Worm (Caenorhabditis elegans): ENCODE data around the gene dhs-25.

Gene dhs-25

DNA sequence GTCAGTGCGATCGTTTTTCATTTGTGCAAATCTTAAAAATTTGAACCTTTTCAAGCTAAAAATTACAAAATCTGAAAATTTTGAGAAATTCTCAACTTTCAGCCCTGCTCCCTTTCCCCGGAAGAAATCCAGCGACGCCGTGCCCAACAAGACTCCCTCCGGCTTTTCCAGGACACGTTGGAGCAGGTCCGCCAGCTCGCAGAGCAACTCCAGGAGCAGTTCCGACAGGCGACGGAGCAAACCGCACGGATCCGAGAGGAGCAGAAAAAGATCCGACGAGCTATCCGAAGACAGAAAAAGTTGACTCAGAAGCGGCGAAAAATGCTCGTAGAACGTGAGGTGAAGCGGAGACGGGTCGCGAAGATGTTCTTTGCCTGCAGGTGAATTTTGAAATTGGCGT, 35.1 kb upstream of the dhs-25 start:
- no peak for TF ChIP-seq saeg-2 (GFP tag; IDR thresholded peaks at IDR 0.05)
- TF ChIP-seq set-16 (GFP tag; IDR thresholded peaks at IDR 0.05): peak; percentile 93

DNA sequence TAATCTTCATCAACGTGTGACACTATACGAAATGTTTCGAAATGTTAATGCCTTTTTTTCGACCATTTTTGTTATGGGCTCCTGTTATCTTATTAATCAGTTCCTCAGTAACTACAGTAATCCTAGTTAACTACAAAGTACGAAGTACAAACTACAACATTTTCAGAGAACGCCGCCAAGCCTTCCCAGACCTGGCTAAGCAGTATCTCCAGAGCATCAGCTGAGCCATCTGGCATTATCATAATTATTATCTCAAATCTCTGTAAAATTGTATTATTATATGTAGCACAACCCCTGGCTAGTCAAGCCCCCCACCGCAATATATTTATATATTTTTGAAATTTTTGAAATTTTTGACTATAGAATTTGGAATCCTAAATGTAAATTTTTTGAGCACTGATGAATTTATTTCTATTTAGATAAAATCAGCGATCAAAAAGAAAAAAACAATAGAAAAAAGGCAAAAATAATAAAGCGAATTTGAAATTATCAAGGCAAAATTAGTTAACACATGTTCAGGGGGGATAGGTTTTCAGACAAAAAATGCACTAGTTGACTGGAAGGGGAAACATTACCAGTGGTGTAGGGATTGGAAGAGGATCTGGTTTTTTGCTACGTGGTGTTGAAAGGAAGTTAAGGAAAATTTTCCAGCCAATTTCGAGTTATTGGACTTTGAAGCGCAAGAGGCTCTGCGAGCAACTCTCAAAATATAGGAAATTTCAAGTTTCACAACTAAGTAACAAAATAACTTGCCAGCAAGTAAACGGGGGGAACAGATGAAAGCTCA, 34.3 kb upstream of the dhs-25 start:
- TF ChIP-seq pha-4 (GFP tag; IDR thresholded peaks at IDR 0.05) (peak; percentile 7; the same call in 1 of the 2 replicates), pha-4 (tag; optimal IDR thresholded peaks at IDR 0.05) (no peak), lsy-2 (tag; optimal IDR thresholded peaks at IDR 0.05) (peak in 1 of 2 experiments; percentile 43), egl-43 (GFP tag; IDR thresholded peaks at IDR 0.05) (peak; percentile 5; the same call in 1 of the 2 replicates), daf-19 (GFP tag; conservative IDR thresholded peaks at IDR 0.05) (0 out of 2 replicates have a peak, but pooled peaks have one; percentile 73), duxl-1 (tag; optimal IDR thresholded peaks at IDR 0.05; ENCODE audit: poor library complexity) (peak; percentile 29), nhr-11 (tag; optimal IDR thresholded peaks at IDR 0.05) (no peak), ama-1 (optimal IDR thresholded peaks at IDR 0.05) (peak; percentile 7), aha-1 (tag) (peak; percentile 75), arid-1 (GFP tag; conservative IDR thresholded peaks at IDR 0.05) (peak; percentile 51; the same call in 1 of the 2 replicates), spr-3 (GFP tag; optimal IDR thresholded peaks at IDR 0.05) (peak; percentile 12), Y5F2A.4 (GFP tag; optimal IDR thresholded peaks at IDR 0.05) (no peak), F44E2.7 (GFP tag; IDR thresholded peaks at IDR 0.05) (0 out of 2 replicates have a peak, but pooled peaks have one; percentile 40), fkh-10 (GFP tag; optimal IDR thresholded peaks at IDR 0.05) (no peak), lin-39 (tag; optimal IDR thresholded peaks at IDR 0.05) (no peak), hif-1 (tag; optimal IDR thresholded peaks at IDR 0.05) (peak in 1 of 2 experiments; percentile 6), mep-1 (tag; optimal IDR thresholded peaks at IDR 0.05) (peak; percentile 36), sdz-12 (GFP tag; optimal IDR thresholded peaks at IDR 0.05) (peak; percentile 22), D1046.2 (GFP tag; IDR thresholded peaks at IDR 0.05) (0 out of 2 replicates have a peak, but pooled peaks have one; percentile 35), daf-8 (GFP tag; IDR thresholded peaks at IDR 0.05) (no peak), T26A8.4 (GFP tag; IDR thresholded peaks at IDR 0.05) (peak; percentile 22)

DNA sequence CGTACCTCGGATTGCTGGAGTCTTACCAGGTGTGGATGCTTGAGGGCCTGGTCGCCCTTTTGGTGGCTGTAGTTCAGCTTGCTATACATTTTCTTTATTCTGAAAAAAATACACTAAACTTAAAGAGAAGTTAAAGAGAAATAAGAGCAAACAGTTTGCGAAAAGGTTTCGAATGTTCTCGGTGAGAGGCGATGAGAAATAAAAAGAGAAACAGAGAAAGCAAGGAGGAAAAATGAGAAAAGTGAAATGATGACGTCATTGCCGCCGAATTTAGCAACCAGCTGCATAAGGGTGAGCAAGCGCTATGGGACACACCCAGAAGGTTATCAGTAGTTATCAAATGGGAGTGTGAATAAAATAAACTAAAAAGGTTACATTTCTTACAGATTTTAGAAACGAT, 32.6 kb upstream of the dhs-25 start, which contains the start of gene cebp-1:
TSS of gene cebp-1 (minus strand) at position 99 of the 400 bp plus-strand sequence.
- TF ChIP-seq madf-9 (GFP tag; conservative IDR thresholded peaks at IDR 0.05) (no peak), cey-2 (tag; optimal IDR thresholded peaks at IDR 0.05; ENCODE audit: borderline replicate concordance, insufficient read depth) (no peak), Y48G9A.11 (GFP tag; IDR thresholded peaks at IDR 0.05) (no peak), hlh-30 (tag; optimal IDR thresholded peaks at IDR 0.05; ENCODE audit: insufficient read depth) (peak; percentile 38), rbr-2 (tag; optimal IDR thresholded peaks at IDR 0.05) (no peak), dmd-6 (GFP tag; IDR thresholded peaks at IDR 0.05) (peak; percentile 59), dve-1 (tag; optimal IDR thresholded peaks at IDR 0.05; ENCODE audit: insufficient read depth) (peak; percentile 56), hmg-1.1 (GFP tag; IDR thresholded peaks at IDR 0.05) (no peak), nhr-6 (tag; optimal IDR thresholded peaks at IDR 0.05) (no peak), egl-43 (GFP tag; IDR thresholded peaks at IDR 0.05) (no peak), T26A8.4 (GFP tag; IDR thresholded peaks at IDR 0.05) (no peak), mdl-1 (tag; optimal IDR thresholded peaks at IDR 0.05) (no peak), aha-1 (tag) (peak; percentile 4), fkh-10 (GFP tag; optimal IDR thresholded peaks at IDR 0.05) (no peak), daf-16 (GFP tag; optimal IDR thresholded peaks at IDR 0.05) (no peak), daf-16 (tag; optimal IDR thresholded peaks at IDR 0.05) (peak; percentile 67), F44E2.7 (GFP tag; IDR thresholded peaks at IDR 0.05) (no peak), snpc-4 (tag; optimal IDR thresholded peaks at IDR 0.05) (no peak), lin-38 (GFP tag; IDR thresholded peaks at IDR 0.05) (no peak), zfp-3 (GFP tag; conservative IDR thresholded peaks at IDR 0.05) (no peak), lsy-2 (tag; optimal IDR thresholded peaks at IDR 0.05) (peak in 1 of 2 experiments; percentile 9), nhr-237 (tag; optimal IDR thresholded peaks at IDR 0.05) (no peak), nhr-41 (GFP tag; IDR thresholded peaks at IDR 0.05) (no peak), daf-12 (tag; optimal IDR thresholded peaks at IDR 0.05) (no peak), F49E8.2 (tag; optimal IDR thresholded peaks at IDR 0.05; ENCODE audit: borderline replicate concordance) (no peak), ztf-11 (tag; optimal IDR thresholded peaks at IDR 0.05) (no peak), jun-1 (tag; optimal IDR thresholded peaks at IDR 0.05) (no peak), fos-1 (tag; optimal IDR thresholded peaks at IDR 0.05) (peak; percentile 13), daf-19 (GFP tag; conservative IDR thresholded peaks at IDR 0.05) (no peak), set-16 (GFP tag; IDR thresholded peaks at IDR 0.05) (no peak), nhr-48 (tag; optimal IDR thresholded peaks at IDR 0.05) (no peak)
